Fruit fly (Drosophila melanogaster): ENCODE results near the gene Acp95EF.

Gene Acp95EF

dm6 chr3R:24252494-24252893 is 23.7 kb downstream of the Acp95EF start, which contains the start of gene beta-PheRS (continued):
- no peak; the same call in 2 of the 3 replicates for TF ChIP-seq H15 (GFP tag; IDR thresholded peaks at IDR 0.05)
- TF ChIP-seq CG1602 (GFP tag; optimal IDR thresholded peaks at IDR 0.05) = peak; percentile 26
- peak; percentile 30 for TF ChIP-seq CG34376 (GFP tag; optimal IDR thresholded peaks at IDR 0.05)
- no peak for TF ChIP-seq pita (GFP tag; optimal IDR thresholded peaks at IDR 0.05)
- TF ChIP-seq ttk (GFP tag; IDR thresholded peaks at IDR 0.05) = peak; percentile 9; the same call in 1 of the 2 replicates
- no peak for TF ChIP-seq Sox100B (GFP tag; optimal IDR thresholded peaks at IDR 0.05)
- TF ChIP-seq CG10321 (GFP tag; IDR thresholded peaks at IDR 0.05) = peak; percentile 19; the same call in 1 of the 2 replicates
- TF ChIP-seq Abd-B (GFP tag; optimal IDR thresholded peaks at IDR 0.05) = no peak
- TF ChIP-seq HmgZ (tag; optimal IDR thresholded peaks at IDR 0.05) = peak; percentile 88
- TF ChIP-seq Awh (GFP tag; IDR thresholded peaks at IDR 0.05) = no peak
- peak; percentile 91 for TF ChIP-seq row (GFP tag; IDR thresholded peaks at IDR 0.05)
- peak; percentile 78 for TF ChIP-seq CG32532 (GFP tag; IDR thresholded peaks at IDR 0.05)
- no peak for TF ChIP-seq CG12744 (GFP tag; optimal IDR thresholded peaks at IDR 0.05)
- peak; percentile 77 for TF ChIP-seq CG33213 (GFP tag; optimal IDR thresholded peaks at IDR 0.05)
- peak; percentile 16; the same call in 1 of the 3 replicates for TF ChIP-seq CG14050 (GFP tag; IDR thresholded peaks at IDR 0.05)
- peak; percentile 95 for TF ChIP-seq CG14710 (tag; optimal IDR thresholded peaks at IDR 0.05)
- no peak for TF ChIP-seq CG4328 (GFP tag; optimal IDR thresholded peaks at IDR 0.05)
- TF ChIP-seq Nf-YB (GFP tag; optimal IDR thresholded peaks at IDR 0.05) = no peak
- peak; percentile 59 for TF ChIP-seq CG17912 (GFP tag; optimal IDR thresholded peaks at IDR 0.05)
- peak; percentile 51 for TF ChIP-seq shn (GFP tag; optimal IDR thresholded peaks at IDR 0.05)
- no peak for TF ChIP-seq CG5245 (GFP tag; optimal IDR thresholded peaks at IDR 0.05)
- TF ChIP-seq Meics (GFP tag; optimal IDR thresholded peaks at IDR 0.05) = no peak
- TF ChIP-seq CG3995 (GFP tag; optimal IDR thresholded peaks at IDR 0.05) = peak; percentile 83
- peak; percentile 84 for TF ChIP-seq CG10267 (tag; optimal IDR thresholded peaks at IDR 0.05)
- TF ChIP-seq salm (tag; optimal IDR thresholded peaks at IDR 0.05) = no peak
- no peak; the same call in 1 of the 2 replicates for TF ChIP-seq CG17328 (GFP tag; IDR thresholded peaks at IDR 0.05)
- peak; percentile 93 for TF ChIP-seq CG12659 (GFP tag; optimal IDR thresholded peaks at IDR 0.05)
- peak; percentile 66 for TF ChIP-seq lilli (GFP tag; optimal IDR thresholded peaks at IDR 0.05)
- TF ChIP-seq sr (GFP tag; IDR thresholded peaks at IDR 0.05) = no peak
- no peak for TF ChIP-seq CG8281 (tag; optimal IDR thresholded peaks at IDR 0.05)
- TF ChIP-seq CG1529 (GFP tag; optimal IDR thresholded peaks at IDR 0.05) = no peak
- peak; percentile 27 to 41 for TF ChIP-seq chif (GFP tag; optimal IDR thresholded peaks at IDR 0.05)
- peak; percentile 59 for TF ChIP-seq Adf1 (GFP tag; IDR thresholded peaks at IDR 0.05)
- TF ChIP-seq CG9797 (GFP tag; optimal IDR thresholded peaks at IDR 0.05) = peak; percentile 93
- TF ChIP-seq stwl (tag; optimal IDR thresholded peaks at IDR 0.05) = peak; percentile 98
- TF ChIP-seq CrebB (tag; optimal IDR thresholded peaks at IDR 0.05) = peak; percentile 53
- TF ChIP-seq CG1792 (GFP tag; optimal IDR thresholded peaks at IDR 0.05) = peak; percentile 0
- TF ChIP-seq CG43689 (GFP tag; IDR thresholded peaks at IDR 0.05) = no peak
- no peak for TF ChIP-seq CkIIα-i1 (GFP tag; IDR thresholded peaks at IDR 0.05)
- TF ChIP-seq CG13287 (GFP tag; IDR thresholded peaks at IDR 0.05; ENCODE audit: partially characterized antibody) = peak; percentile 97
- TF ChIP-seq hkb (optimal IDR thresholded peaks at IDR 0.05) = no peak
- TF ChIP-seq hkb (GFP tag; IDR thresholded peaks at IDR 0.05) = peak; percentile 23; the same call in 1 of the 2 replicates
- no peak for TF ChIP-seq slou (GFP tag; optimal IDR thresholded peaks at IDR 0.05)
- TF ChIP-seq CG7987 (GFP tag; optimal IDR thresholded peaks at IDR 0.05) = peak; percentile 11
- TF ChIP-seq vvl (GFP tag; IDR thresholded peaks at IDR 0.05) = peak; percentile 88
- TF ChIP-seq CG4730 (GFP tag; IDR thresholded peaks at IDR 0.05) = no peak
- no peak for TF ChIP-seq sima (GFP tag; optimal IDR thresholded peaks at IDR 0.05)
- TF ChIP-seq CG6765 (GFP tag; optimal IDR thresholded peaks at IDR 0.05) = no peak
- peak in 1 of 2 experiments; percentile 42 for TF ChIP-seq Hr51 (GFP tag; optimal IDR thresholded peaks at IDR 0.05)
- no peak for TF ChIP-seq CG32767 (GFP tag; IDR thresholded peaks at IDR 0.05)
- TF ChIP-seq esg (GFP tag; conservative IDR thresholded peaks at IDR 0.05) = 0 out of 2 replicates have a peak, but pooled peaks have one; percentile 29
- TF ChIP-seq CG7357 (GFP tag; IDR thresholded peaks at IDR 0.05) = peak; percentile 99

All from whole organism, embryonic.